Fruit fly (Drosophila melanogaster): Measurements from ENCODE around the gene CG7453.

The CG7453 gene

DNA sequence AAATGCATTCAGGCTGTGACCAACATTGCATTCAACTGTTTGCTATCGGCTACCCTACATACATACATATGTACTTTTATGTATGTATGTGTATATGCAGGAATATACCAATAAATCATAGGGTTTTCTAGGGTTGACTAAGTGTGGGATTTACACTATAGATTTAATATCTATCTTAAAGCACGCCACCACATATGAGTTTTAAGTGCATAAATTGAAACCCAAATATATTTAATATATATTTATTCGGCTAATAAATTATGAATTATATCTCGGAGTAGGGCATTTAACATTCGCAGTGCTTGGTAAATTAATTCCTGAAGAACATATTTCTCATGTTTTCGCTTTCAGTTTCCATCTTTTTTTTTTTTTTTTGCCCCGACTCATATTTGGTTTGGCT, 20.0 kb upstream of the CG7453 start:
- no peak for TF ChIP-seq noc (tag; optimal IDR thresholded peaks at IDR 0.05)

DNA sequence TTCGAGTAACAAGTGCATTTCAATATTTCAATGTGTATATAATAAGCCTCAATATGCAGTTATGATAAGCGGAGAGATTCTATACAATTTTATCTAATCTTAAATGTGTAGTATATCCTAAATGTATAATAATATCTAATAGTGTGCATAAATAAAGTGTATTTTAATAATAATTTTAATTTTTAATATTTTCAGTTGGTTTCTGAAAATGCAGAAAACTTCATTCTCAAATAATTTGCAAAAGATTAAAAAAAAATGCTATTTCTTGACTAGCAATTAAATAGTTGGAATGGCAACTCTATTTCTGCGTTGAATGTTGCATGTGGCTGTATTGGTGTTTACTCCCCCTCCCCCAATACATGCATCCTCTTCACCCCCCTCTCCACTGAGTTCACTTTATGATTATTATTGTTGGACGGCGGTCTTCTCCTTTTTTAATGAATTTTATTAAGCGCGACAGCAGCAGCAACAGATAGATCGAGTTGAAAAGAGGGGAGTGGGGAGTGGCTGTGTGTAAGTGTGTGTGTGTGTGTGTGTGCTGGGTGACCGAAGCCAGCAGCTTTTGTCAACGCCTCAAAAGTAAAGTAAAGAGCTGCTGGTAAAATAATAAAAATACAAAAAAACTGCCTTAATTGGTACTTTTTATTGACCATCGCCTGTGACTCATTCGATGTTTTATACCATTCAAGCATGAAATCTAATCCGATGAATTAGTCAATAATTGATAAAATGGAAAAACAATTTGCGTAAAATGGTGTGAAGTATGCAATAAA, 19.2 kb upstream of the CG7453 start:
- no peak for TF ChIP-seq noc (tag; optimal IDR thresholded peaks at IDR 0.05)

DNA sequence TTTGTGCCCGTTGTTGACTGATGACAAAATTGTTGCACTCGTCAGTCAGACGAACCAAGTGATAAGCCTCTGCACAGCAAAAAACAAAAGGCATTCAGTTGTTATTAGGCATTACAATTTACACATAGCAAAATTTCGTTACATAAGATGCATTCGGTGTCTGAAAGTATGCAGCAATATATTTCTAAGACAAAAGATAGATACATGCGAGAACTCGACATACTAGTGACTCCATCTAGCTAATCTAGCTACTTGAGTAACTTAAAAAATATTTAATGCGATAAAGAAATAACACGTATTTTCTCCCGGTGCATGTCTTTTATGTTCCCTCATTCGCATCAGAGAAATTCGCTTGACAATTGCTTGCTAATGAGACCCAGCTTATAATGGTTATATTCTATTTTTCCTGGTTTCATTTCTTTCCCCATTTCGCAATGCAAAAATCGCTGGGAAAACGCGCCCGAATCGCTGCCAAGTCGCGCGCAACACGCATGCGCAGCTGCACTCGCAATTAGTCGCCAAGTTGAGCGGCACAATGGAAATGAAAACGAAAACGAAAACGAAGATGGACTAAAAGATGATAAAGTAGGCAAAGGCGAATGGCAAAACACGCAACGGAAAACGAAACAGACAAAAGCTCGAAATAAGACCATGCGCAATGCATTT, 17.6 kb upstream of the CG7453 start:
- no peak for TF ChIP-seq noc (tag; optimal IDR thresholded peaks at IDR 0.05)

DNA sequence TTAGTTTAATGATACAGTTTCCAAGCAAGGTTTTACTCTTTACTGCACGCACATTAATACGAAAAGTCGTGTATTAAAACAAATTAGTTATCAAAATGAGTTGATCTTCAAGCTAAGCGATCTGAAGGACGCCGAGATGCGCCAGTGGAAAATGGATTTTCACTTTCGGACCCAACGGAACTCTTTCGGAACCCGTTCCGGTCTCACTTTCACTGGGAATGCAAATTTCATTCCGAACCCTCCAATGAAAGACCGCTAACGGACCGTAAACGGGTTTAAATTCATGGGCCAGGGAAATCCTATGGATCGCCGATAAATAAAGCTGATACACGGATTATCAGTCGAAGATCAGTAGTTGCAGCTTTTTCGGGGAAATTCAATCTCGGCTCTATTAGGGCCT, 16.5 kb upstream of the CG7453 start:
- TF ChIP-seq noc (tag; optimal IDR thresholded peaks at IDR 0.05): no peak

DNA sequence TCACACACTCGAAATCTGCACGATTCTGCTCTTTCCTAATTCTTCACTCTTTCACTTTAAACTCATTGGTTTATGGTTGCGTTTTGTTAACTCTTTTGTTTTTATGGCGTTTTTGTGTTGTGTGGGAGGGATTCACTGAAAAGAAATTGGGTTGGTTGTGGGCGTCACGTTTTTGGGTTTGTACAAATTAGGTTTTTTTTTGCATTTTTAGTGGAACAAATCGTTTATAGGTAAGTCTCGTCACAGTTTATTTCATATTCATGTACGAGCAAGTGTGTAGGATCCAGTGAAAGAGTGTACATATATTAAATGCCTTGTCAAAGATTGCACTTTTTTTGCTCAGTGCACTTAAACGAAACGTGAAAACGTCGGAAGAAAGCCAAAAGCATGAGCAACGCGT, 15.2 kb upstream of the CG7453 start:
- TF ChIP-seq noc (tag; optimal IDR thresholded peaks at IDR 0.05): peak; percentile 64

DNA sequence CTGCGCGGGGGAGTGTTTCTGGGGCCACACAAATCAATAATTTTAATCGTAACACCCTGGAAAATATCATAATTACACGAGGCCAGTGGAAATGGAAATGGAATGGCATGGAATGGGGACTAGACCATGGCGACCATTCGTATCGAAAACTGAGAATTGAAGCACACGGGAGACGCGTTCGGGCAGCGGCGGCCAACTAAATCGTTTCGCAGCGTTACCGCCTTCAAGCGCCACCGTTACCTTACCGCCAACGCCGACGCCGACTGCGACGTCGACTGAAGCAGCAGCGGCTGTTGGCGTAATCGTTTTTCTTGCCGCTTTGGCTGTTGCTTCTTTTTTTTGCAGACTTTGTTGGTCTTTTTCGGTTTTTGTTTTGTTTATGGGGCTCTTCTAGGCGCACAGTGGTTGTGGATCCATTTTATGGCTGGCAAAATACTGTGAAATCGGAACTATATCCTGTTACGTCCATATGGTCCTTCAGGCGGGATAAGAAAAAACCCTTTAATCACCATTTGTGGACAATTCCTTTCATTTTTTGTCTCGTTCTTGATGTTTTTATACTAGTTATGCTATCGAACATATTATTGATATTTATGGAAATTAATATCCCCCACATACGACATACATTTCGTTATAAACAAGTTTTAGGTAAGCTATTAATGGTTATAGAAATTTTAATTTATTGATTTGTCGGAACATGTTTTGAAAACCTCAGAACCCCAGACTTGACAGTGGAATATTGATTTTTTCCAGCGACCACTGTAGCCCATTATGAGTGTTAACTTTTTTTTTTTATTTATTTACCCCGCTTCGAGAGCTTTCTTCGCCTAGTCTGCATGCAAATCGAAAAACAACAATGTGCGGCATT, 14.6 kb upstream of the CG7453 start:
- TF ChIP-seq noc (tag; optimal IDR thresholded peaks at IDR 0.05): no peak

DNA sequence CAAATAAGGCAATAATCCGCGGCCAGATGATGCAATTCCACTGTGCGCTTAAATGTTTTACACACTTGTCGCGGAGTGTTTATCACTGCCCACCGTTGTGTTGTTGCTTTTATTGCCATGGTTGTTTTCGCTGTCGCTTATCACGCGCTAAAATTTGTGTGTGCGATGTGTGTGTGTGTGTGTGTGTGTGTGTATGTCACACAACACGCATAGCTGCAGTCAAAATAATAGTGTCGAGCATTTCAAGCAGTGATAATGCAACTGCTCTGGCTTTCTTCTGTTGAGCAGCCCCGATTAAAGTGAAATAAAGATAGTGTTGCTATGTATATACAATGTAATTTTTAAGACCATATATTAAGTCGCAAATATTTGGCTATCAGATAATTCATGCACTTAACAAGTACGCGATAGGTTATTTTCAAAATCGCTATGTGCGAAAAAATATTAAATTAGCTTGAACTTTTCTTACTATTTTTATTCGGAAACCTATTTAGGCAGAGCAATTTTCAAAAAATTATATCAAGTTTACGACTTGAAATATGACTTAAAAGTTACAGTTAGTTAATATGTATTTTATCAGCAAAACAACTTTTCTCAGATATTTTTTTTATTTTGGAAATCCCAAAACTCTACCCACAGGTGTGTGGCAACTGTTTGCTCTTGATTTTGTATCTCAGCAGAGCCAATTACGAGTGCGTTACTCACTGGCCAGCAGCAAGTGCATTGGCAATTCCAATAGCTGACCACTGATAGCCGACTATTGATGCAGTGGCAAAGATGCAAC, 13.6 kb upstream of the CG7453 start:
- TF ChIP-seq noc (tag; optimal IDR thresholded peaks at IDR 0.05): peak; percentile 52

DNA sequence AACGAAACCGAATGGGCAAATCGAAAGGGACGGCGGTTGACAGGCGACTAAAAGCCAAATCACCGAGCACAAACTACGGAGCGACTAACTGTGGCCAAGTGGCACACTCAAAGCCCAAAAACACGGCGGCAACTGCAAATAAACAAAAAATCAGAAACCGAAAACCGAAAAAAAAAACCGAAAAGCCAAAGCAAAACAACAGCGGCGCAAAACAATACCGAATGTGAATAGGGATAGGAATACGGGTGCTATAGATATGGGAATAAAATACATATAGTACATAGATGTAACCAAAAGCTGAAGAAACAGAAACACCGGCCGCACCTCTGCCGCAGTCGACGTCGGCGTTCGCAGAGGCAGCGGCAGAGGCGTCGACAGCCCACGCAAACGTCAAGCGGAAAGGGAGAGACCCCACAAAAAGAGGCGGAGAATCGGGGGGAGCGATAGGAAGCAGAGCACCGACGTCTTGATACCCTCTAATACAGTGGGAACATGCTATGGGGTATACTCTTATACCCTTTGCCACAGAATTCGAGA, 12.9 kb upstream of the CG7453 start, which contains the start of gene RhoGAP18B:
TSS of gene RhoGAP18B (minus strand) at position 51 of the 537 bp plus-strand sequence.
- no peak for TF ChIP-seq noc (tag; optimal IDR thresholded peaks at IDR 0.05)

DNA sequence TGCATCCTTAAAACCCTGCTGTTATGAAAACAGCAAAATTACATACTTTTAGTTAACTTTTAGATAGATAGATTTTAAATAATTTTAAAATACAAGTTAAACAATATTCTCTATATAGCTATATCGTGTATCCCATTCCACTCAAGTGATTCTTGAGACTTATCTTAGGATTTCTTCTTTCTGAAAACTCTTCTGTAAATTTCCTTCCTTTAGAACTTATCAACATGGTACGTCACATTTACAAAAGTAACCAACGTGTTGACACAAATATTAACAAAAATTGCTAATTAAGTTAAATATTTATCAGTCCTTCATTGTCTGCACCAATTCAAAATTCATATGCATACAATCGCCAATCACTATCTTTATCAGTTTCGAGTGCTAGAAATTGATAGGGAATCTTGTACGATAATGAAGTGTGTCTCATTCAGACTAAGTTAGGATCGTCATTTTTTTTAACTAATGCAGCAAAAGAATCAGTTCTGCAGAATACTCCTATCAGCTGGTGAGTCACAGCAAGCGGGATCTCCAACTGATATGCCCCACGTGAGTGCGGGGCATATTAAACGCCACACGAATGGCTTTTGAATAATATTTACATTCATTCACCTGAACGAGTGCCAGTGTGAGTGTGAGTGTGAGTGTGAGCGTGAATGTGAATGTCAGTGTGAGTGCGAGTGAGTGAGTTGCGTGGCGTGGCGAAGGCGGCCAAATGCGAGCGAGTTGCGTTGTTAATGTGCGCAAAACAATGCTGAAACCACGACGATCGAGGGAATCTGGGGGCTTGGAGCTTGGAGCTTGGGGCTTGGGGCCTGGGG, 12.2 kb upstream of the CG7453 start:
- TF ChIP-seq noc (tag; optimal IDR thresholded peaks at IDR 0.05): no peak

DNA sequence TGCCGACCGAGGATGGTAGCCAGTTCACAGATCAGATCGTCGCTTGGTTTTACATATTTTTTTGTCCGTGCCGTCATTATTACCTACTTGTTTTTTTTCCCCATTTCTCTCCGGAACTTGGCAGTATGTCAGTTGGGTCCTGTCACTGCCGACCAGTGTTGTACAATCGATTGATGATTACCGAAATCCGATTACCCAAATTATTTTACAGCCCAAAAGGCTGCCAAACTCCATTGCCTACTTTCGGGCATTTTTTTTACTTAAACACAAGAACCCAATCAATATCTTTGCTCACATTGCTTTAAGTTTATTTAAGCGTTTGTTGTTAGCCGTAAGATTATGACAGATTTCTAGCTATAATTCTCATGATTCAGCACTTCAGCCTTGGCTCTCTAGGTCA, 9.2 kb upstream of the CG7453 start, which contains the start of gene Inx5:
TSS of gene Inx5 (minus strand) at position 93 of the 400 bp plus-strand sequence.
- no peak for TF ChIP-seq noc (tag; optimal IDR thresholded peaks at IDR 0.05)

DNA sequence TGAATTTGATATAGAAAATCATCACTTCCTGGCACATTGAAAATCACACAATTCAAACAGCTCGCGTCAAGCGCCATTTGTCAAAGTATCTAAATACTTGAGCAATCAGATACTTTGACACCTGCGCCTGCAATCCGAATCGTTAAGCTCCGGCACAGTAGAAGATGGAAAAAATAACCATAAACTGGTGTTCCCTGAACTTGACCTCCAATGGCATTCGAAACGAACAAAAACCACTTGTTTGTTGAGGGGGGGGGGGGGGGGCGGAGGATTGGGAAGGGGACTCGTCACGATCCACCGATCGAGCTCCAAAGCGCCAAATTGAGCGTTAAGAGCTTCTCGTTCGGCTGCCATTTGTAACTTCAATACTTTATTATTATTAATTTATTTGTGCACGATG, 8.0 kb upstream of the CG7453 start:
- TF ChIP-seq noc (tag; optimal IDR thresholded peaks at IDR 0.05): no peak

DNA sequence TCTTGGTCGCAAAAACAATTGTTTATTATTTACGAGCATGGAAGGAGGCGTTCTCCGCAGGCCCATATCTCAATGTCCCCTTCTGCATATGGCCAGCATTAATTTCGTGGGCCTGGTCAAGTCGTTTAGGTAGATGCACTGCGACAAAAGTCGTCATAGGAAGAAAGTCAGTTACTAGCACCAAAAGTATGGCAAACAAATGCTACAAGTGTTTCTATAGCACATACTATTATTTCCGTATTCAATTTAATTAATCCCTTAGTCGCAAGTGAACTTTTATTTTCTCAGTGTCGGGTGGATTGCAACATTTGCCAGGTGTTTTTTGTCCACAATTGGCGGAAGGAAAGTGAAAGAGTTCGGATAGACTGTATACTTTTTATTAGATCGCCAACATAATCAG, 7.0 kb upstream of the CG7453 start:
- TF ChIP-seq noc (tag; optimal IDR thresholded peaks at IDR 0.05): no peak

DNA sequence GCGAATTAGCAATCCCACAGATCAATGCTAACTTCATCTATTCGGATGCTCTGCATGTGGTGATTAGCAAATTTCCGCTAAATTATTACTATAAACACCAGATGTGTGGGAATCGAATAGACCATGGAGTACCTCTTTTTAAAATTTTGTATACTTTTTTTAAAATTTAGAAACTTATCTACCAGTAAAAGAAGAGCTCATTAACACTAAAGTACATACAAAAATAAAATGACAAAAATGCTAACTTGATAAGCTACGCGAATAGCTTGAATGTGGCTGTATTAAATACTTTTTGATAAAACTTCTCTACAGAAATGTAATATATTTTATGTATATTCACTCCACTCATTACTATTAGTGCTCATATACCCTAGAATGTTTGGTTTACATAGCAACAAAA, 5.9 kb upstream of the CG7453 start:
- peak; percentile 44 for TF ChIP-seq noc (tag; optimal IDR thresholded peaks at IDR 0.05)

DNA sequence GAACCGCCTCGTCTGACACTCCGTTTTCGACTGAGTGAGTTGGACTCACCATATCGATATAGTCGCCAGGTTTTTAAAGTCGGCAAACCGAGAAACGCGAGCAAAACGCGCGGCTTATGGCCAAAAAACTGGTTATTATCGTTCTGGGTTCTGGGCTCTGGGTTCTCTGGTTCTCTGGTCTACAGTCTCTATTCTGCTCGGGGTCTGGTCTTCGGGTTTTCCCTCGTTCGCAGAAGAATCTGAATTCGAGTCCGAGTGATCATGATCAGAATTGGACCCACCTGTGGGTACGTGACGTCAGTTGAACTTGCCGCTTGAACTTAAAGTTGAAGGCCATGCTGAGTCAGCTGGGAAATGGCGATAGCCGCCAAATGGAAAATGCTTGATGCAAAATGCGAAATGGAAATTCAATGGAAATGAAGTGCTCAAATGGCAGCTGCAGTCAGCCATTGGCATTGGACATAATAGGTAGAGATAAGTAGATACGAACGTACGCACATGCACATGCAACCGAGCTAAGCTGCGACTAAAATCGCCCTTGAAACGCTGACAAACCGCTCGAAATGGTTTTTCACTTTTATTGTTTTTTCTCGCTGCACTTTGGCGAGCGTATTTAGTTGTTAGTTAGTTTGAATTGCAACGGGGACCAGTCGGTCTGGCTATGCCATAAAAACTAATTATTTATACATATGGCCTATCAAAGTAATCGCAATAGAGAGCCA, 5.0 kb upstream of the CG7453 start, which contains the start of gene CG33939:
TSS of gene CG33939 (minus strand) at position 51 of the 722 bp plus-strand sequence.
- TF ChIP-seq noc (tag; optimal IDR thresholded peaks at IDR 0.05): no peak
